Fruit fly (Drosophila melanogaster) whole organism, embryonic: ENCODE data around the gene CG31077.

ENCODE experiments used
- B-H2 ChIP-seq: fragments of 200-800 bp; sonication (Bioruptor generic); optimal IDR thresholded peaks from 2 replicates; lab custom pipeline; 2018; ENCODE audit warnings: missing biosample characterization, mild to moderate bottlenecking, missing genetic modification characterization
- Bgb ChIP-seq: fragments of 200-800 bp; sonication (Bioruptor generic); IDR thresholded peaks from 2 replicates; pipeline ENCODE4 v1.3.6; 2022; ENCODE audit warnings: missing biosample characterization, missing genetic modification characterization; ENCODE audit not compliant: partially characterized antibody
- CG10979 ChIP-seq: fragments of 200-800 bp; sonication (Bioruptor generic); optimal IDR thresholded peaks from 2 replicates; lab custom pipeline; 2018; ENCODE audit warnings: missing biosample characterization, mild to moderate bottlenecking, missing genetic modification characterization, moderate library complexity
- CG12155 ChIP-seq: fragments of 200-800 bp; sonication (Bioruptor generic); optimal IDR thresholded peaks from 3 replicates; lab custom pipeline; 2016; ENCODE audit warnings: missing biosample characterization, missing genetic modification characterization
- CG12942 ChIP-seq: fragments of 200-800 bp; sonication (Bioruptor generic); optimal IDR thresholded peaks from 3 replicates; lab custom pipeline; 2016; ENCODE audit warnings: missing biosample characterization, missing genetic modification characterization
- CG13287 ChIP-seq: fragments of 200-800 bp; sonication (Bioruptor generic); IDR thresholded peaks from 2 replicates; pipeline ENCODE4 v1.3.6; 2022; ENCODE audit warnings: missing biosample characterization, missing genetic modification characterization; ENCODE audit not compliant: partially characterized antibody
- CG14710 ChIP-seq: fragments of 200-800 bp; sonication (Bioruptor generic); optimal IDR thresholded peaks from 3 replicates; lab custom pipeline; 2019; ENCODE audit warnings: missing biosample characterization, mild to moderate bottlenecking, missing genetic modification characterization, moderate library complexity
- CG15073 ChIP-seq: fragments of 200-800 bp; sonication (Bioruptor generic); optimal IDR thresholded peaks from 2 replicates; lab custom pipeline; 2016; ENCODE audit warnings: missing biosample characterization, missing genetic modification characterization
- CG1603 ChIP-seq: fragments of 200-800 bp; sonication (Bioruptor generic); optimal IDR thresholded peaks from 2 replicates; lab custom pipeline; 2019; ENCODE audit warnings: missing biosample characterization, mild to moderate bottlenecking, missing genetic modification characterization, moderate library complexity
- CG18262 ChIP-seq: fragments of 200-800 bp; optimal IDR thresholded peaks from 3 replicates; lab custom pipeline; 2019; ENCODE audit warnings: missing biosample characterization, mild to moderate bottlenecking, missing genetic modification characterization, moderate library complexity
- CG33213 ChIP-seq: fragments of 200-800 bp; sonication (Bioruptor generic); optimal IDR thresholded peaks from 3 replicates; lab custom pipeline; 2016; ENCODE audit warnings: missing biosample characterization, missing genetic modification characterization
- CG33557 ChIP-seq: fragments of 200-800 bp; sonication (Bioruptor generic); optimal IDR thresholded peaks from 2 replicates; lab custom pipeline; 2019; ENCODE audit warnings: missing biosample characterization, mild to moderate bottlenecking, missing genetic modification characterization, moderate library complexity
- CG3407 ChIP-seq: fragments of 200-800 bp; sonication (Bioruptor generic); optimal IDR thresholded peaks from 2 replicates; lab custom pipeline; 2018; ENCODE audit warnings: missing biosample characterization, mild to moderate bottlenecking, missing genetic modification characterization
- CG34376 ChIP-seq: fragments of 200-800 bp; sonication (Bioruptor generic); optimal IDR thresholded peaks from 2 replicates; lab custom pipeline; 2018; ENCODE audit warnings: missing biosample characterization, mild to moderate bottlenecking, missing genetic modification characterization
- CG5180 ChIP-seq: fragments of 200-800 bp; sonication (Bioruptor generic); optimal IDR thresholded peaks from 3 replicates; lab custom pipeline; 2017; ENCODE audit warnings: missing biosample characterization, missing genetic modification characterization, mild to moderate bottlenecking, moderate library complexity, missing genetic modification reagents
- CG7357 ChIP-seq: fragments of 200-800 bp; sonication (Bioruptor generic); IDR thresholded peaks from 3 replicates; pipeline ENCODE4 v1.3.6; 2022; ENCODE audit warnings: missing biosample characterization, missing genetic modification characterization
- CG8281 ChIP-seq: fragments of 200-800 bp; sonication (Bioruptor generic); optimal IDR thresholded peaks from 2 replicates; lab custom pipeline; 2018; ENCODE audit warnings: missing biosample characterization, mild to moderate bottlenecking, missing genetic modification characterization, moderate library complexity
- CG8478 ChIP-seq: fragments of >200 bp; optimal IDR thresholded peaks from 2 replicates; lab custom pipeline; 2018
- CG9817 ChIP-seq: fragments of 200-800 bp; sonication (Bioruptor generic); optimal IDR thresholded peaks from 2 replicates; lab custom pipeline; 2018; ENCODE audit warnings: missing biosample characterization, mild to moderate bottlenecking, missing genetic modification characterization, moderate library complexity
- HLH3B ChIP-seq: fragments of 200-800 bp; sonication (Bioruptor generic); IDR thresholded peaks from 2 replicates; pipeline ENCODE4 v1.3.6; 2022; ENCODE audit warnings: missing biosample characterization, missing genetic modification characterization
- Hr3 ChIP-seq: fragments of 200-800 bp; sonication (Bioruptor generic); optimal IDR thresholded peaks from 3 replicates; lab custom pipeline; 2016; ENCODE audit warnings: missing biosample characterization, missing genetic modification characterization
- MESR4 ChIP-seq: fragments of 200-800 bp; sonication (Bioruptor generic); optimal IDR thresholded peaks from 2 replicates; lab custom pipeline; 2018; ENCODE audit warnings: missing biosample characterization, mild to moderate bottlenecking, missing genetic modification characterization, moderate library complexity
- MTF-1 ChIP-seq: fragments of 200-800 bp; sonication (Bioruptor generic); optimal IDR thresholded peaks from 2 replicates; lab custom pipeline; 2018; ENCODE audit warnings: missing biosample characterization, mild to moderate bottlenecking, missing genetic modification characterization, borderline replicate concordance
- Med ChIP-seq: fragments of 200-800 bp; sonication (Bioruptor generic); peaks from one replicate; lab custom pipeline; 2016; ENCODE audit warnings: missing biosample characterization, missing genetic modification characterization, mild to moderate bottlenecking, inconsistent platforms, moderate library complexity
- Oli ChIP-seq: fragments of 200-800 bp; sonication (Bioruptor generic); optimal IDR thresholded peaks from 2 replicates; lab custom pipeline; 2018; ENCODE audit warnings: missing biosample characterization, mild to moderate bottlenecking, missing genetic modification characterization, moderate library complexity
- Six4 ChIP-seq: fragments of 200-800 bp; sonication (Bioruptor generic); optimal IDR thresholded peaks from 2 replicates; lab custom pipeline; 2016; ENCODE audit warnings: missing biosample characterization, missing genetic modification characterization
- Ssrp ChIP-seq: fragments of 200-800 bp; sonication (Bioruptor generic); optimal IDR thresholded peaks from 2 replicates; lab custom pipeline; 2018; ENCODE audit warnings: missing biosample characterization, mild to moderate bottlenecking, missing genetic modification characterization, moderate library complexity
- bsh ChIP-seq, 2 experiments: fragments of 200-800 bp; sonication (Bioruptor generic); optimal IDR thresholded peaks; 2 replicates each; lab custom pipeline; 2017 to 2018; ENCODE audit warnings: mild to moderate bottlenecking in 2 of 2, missing biosample characterization in 2 of 2, missing genetic modification characterization in 2 of 2, moderate library complexity in 1 of 2
- dysf ChIP-seq: fragments of 200-800 bp; sonication (Bioruptor generic); IDR thresholded peaks from 3 replicates; pipeline ENCODE4 v1.3.6; 2022; ENCODE audit warnings: missing biosample characterization, missing genetic modification characterization
- grn ChIP-seq: fragments of 200-800 bp; sonication (Bioruptor generic); optimal IDR thresholded peaks from 3 replicates; lab custom pipeline; 2017; ENCODE audit warnings: missing biosample characterization, missing genetic modification characterization
- gro ChIP-seq: fragments of 200-800 bp; sonication (Bioruptor generic); optimal IDR thresholded peaks from 2 replicates; lab custom pipeline; 2016; ENCODE audit warnings: missing biosample characterization, missing genetic modification characterization
- gsb-n ChIP-seq: fragments of 200-800 bp; sonication (Bioruptor generic); optimal IDR thresholded peaks from 3 replicates; lab custom pipeline; 2018; ENCODE audit warnings: missing biosample characterization, mild to moderate bottlenecking, missing genetic modification characterization
- hth ChIP-seq: fragments of >200 bp; optimal IDR thresholded peaks from 2 replicates; lab custom pipeline; 2017; ENCODE audit warnings: inconsistent platforms
- jing ChIP-seq: fragments of 200-800 bp; sonication (Bioruptor generic); optimal IDR thresholded peaks from 2 replicates; lab custom pipeline; 2018; ENCODE audit warnings: missing biosample characterization, mild to moderate bottlenecking, missing genetic modification characterization
- kah ChIP-seq: fragments of 200-800 bp; sonication (Bioruptor generic); optimal IDR thresholded peaks from 2 replicates; lab custom pipeline; 2018; ENCODE audit warnings: missing biosample characterization, mild to moderate bottlenecking, missing genetic modification characterization
- ken ChIP-seq: fragments of 200-800 bp; sonication (Bioruptor generic); IDR thresholded peaks from 3 replicates; pipeline ENCODE4 v1.3.6; 2022; ENCODE audit warnings: missing biosample characterization, missing genetic modification characterization
- klu ChIP-seq: fragments of 200-800 bp; sonication (Bioruptor generic); IDR thresholded peaks from 2 replicates; pipeline ENCODE4 v1.3.6; 2022; ENCODE audit warnings: missing biosample characterization, missing genetic modification characterization
- lola ChIP-seq, 3 experiments: fragments of >200 bp in 2 of 3; fragments of 200-800 bp in 1 of 3; sonication (Bioruptor generic) in 1 of 3; optimal IDR thresholded peaks; 2 replicates each; lab custom pipeline; 2017 to 2019; ENCODE audit warnings: missing biosample characterization in 3 of 3, missing genetic modification characterization in 3 of 3, mild to moderate bottlenecking in 1 of 3, moderate library complexity in 1 of 3
- luna ChIP-seq: fragments of 200-800 bp; sonication (Bioruptor generic); optimal IDR thresholded peaks from 2 replicates; lab custom pipeline; 2016; ENCODE audit warnings: missing biosample characterization, missing genetic modification characterization
- mirr ChIP-seq: fragments of 200-800 bp; sonication (Bioruptor generic); optimal IDR thresholded peaks from 3 replicates; lab custom pipeline; 2018; ENCODE audit warnings: missing biosample characterization, mild to moderate bottlenecking, missing genetic modification characterization
- pb ChIP-seq: fragments of 200-800 bp; sonication (Bioruptor generic); optimal IDR thresholded peaks from 3 replicates; lab custom pipeline; 2016; ENCODE audit warnings: missing biosample characterization, missing genetic modification characterization
- phol ChIP-seq: fragments of 200-800 bp; sonication (Bioruptor generic); optimal IDR thresholded peaks from 3 replicates; lab custom pipeline; 2018; ENCODE audit warnings: missing biosample characterization, mild to moderate bottlenecking, missing genetic modification characterization, moderate library complexity
- pnt ChIP-seq: fragments of 200-800 bp; sonication (Bioruptor generic); optimal IDR thresholded peaks from 3 replicates; lab custom pipeline; 2016; ENCODE audit warnings: missing biosample characterization, missing genetic modification characterization
- pum ChIP-seq: fragments of 200-800 bp; sonication (Bioruptor generic); optimal IDR thresholded peaks from 2 replicates; lab custom pipeline; 2016; ENCODE audit warnings: missing biosample characterization, missing genetic modification characterization
- sc ChIP-seq, 3 experiments: fragments of >200 bp in 2 of 3; fragments of 200-800 bp in 1 of 3; sonication (Bioruptor generic) in 1 of 3; optimal IDR thresholded peaks; 2 replicates in 2 of 3; 3 replicates in 1 of 3; lab custom pipeline; 2017; ENCODE audit warnings: mild to moderate bottlenecking in 1 of 3, missing biosample characterization in 1 of 3, missing genetic modification characterization in 1 of 3, missing genetic modification reagents in 1 of 3
- sd ChIP-seq: fragments of 200-800 bp; sonication (Bioruptor generic); optimal IDR thresholded peaks from 3 replicates; lab custom pipeline; 2018; ENCODE audit warnings: missing biosample characterization, mild to moderate bottlenecking, missing genetic modification characterization, moderate library complexity
- sens-2 ChIP-seq: fragments of 200-800 bp; sonication (Bioruptor generic); IDR thresholded peaks from 2 replicates; pipeline ENCODE4 v1.3.6; 2022; ENCODE audit warnings: missing biosample characterization, missing genetic modification characterization
- seq ChIP-seq: fragments of 200-800 bp; sonication (Bioruptor generic); IDR thresholded peaks from 2 replicates; pipeline ENCODE4 v1.3.6; 2022; ENCODE audit warnings: missing biosample characterization, missing genetic modification characterization
- sisA ChIP-seq: fragments of 200-800 bp; sonication (Bioruptor generic); IDR thresholded peaks from 2 replicates; pipeline ENCODE4 v1.3.6; 2022; ENCODE audit warnings: missing biosample characterization, missing genetic modification characterization
- slbo ChIP-seq: fragments of 200-800 bp; sonication (Bioruptor generic); IDR thresholded peaks from 2 replicates; pipeline ENCODE4 v1.3.6; 2022; ENCODE audit warnings: missing biosample characterization, missing genetic modification characterization
- wor ChIP-seq: fragments of 200-800 bp; sonication (Bioruptor generic); IDR thresholded peaks from 2 replicates; pipeline ENCODE4 v1.3.6; 2022; ENCODE audit warnings: missing biosample characterization, missing genetic modification characterization

CG31077 gene

dm6 chr3R:26966794-26967323, 32.7 kb upstream of the CG31077 start, which contains the start of gene CG5521 (continued):
- TF ChIP-seq Six4 (GFP tag; lab: Kevin White, UChicago) (no peak), HLH3B (GFP tag; lab: Robert Waterston, UW) (no peak), luna (no peak), pb (no peak), sisA (GFP tag; lab: Robert Waterston, UW) (no peak), CG12942 (GFP tag; lab: Kevin White, UChicago) (no peak), CG8478 (lab: Kevin White, UChicago) (no peak), pnt (no peak), CG7357 (GFP tag; lab: Robert Waterston, UW) (no peak), gro (no peak), CG18262 (tag; lab: Kevin White, UChicago) (no peak), pum (GFP tag; lab: Kevin White, UChicago) (no peak), bsh (GFP tag; optimal IDR thresholded peaks at IDR 0.05; lab: Kevin White, UChicago) (no peak), wor (GFP tag; lab: Robert Waterston, UW) (no peak), lola (GFP tag; optimal IDR thresholded peaks at IDR 0.05; lab: Kevin White, UChicago) (no peak), CG14710 (tag; lab: Kevin White, UChicago) (no peak), CG15073 (GFP tag; lab: Kevin White, UChicago) (no peak), MESR4 (GFP tag; lab: Kevin White, UChicago) (peak; percentile 90), seq (GFP tag; lab: Robert Waterston, UW) (no peak), phol (tag; lab: Kevin White, UChicago) (no peak), MTF-1 (GFP tag; lab: Kevin White, UChicago) (no peak), CG8281 (no peak), mirr (no peak), CG3407 (no peak), CG13287 (GFP tag; lab: Robert Waterston, UW) (peak; percentile 56), CG34376 (GFP tag; lab: Kevin White, UChicago) (peak; percentile 5), Hr3 (no peak), gsb-n (tag; lab: Kevin White, UChicago) (no peak), CG33557 (GFP tag; lab: Kevin White, UChicago) (no peak), dysf (GFP tag; lab: Robert Waterston, UW) (no peak), CG5180 (GFP tag; lab: Kevin White, UChicago) (no peak), ken (GFP tag; lab: Robert Waterston, UW) (no peak), CG33213 (GFP tag; lab: Kevin White, UChicago) (no peak), hth (lab: Kevin White, UChicago) (no peak), Ssrp (tag; lab: Kevin White, UChicago) (no peak), CG1603 (peak; percentile 2), CG10979 (tag; lab: Kevin White, UChicago) (no peak), kah (no peak), jing (GFP tag; lab: Kevin White, UChicago) (no peak), B-H2 (GFP tag; lab: Kevin White, UChicago) (no peak), Med (GFP tag; lab: Kevin White, UChicago) (peak; percentile 67), CG12155 (GFP tag; lab: Kevin White, UChicago) (no peak), Oli (no peak), Bgb (GFP tag; lab: Robert Waterston, UW) (peak; percentile 80), slbo (GFP tag; lab: Robert Waterston, UW) (peak; percentile 25; the same call in 1 of the 2 replicates), sc (optimal IDR thresholded peaks at IDR 0.05; lab: Kevin White, UChicago) (no peak), sc (GFP tag; optimal IDR thresholded peaks at IDR 0.05; lab: Kevin White, UChicago) (no peak), sens-2 (GFP tag; lab: Robert Waterston, UW) (no peak), grn (GFP tag; lab: Kevin White, UChicago) (no peak), klu (0 out of 2 replicates have a peak, but pooled peaks have one; percentile 9), sd (tag; lab: Kevin White, UChicago) (peak; percentile 21), CG9817 (tag; lab: Kevin White, UChicago) (no peak)
